Worm (Caenorhabditis elegans) whole organism, midembryonic: ENCODE data around the gene sdz-13.

Source experiments
- cog-1 ChIP-seq: sonication (generic microtip); optimal IDR thresholded peaks from 2 replicates; lab custom pipeline; 2016; ENCODE audit warnings: missing genetic modification characterization, missing compliant biosample characterization
- ztf-23 ChIP-seq: fragments of 200-800 bp; sonication (Bioruptor generic); IDR thresholded peaks from 2 replicates; pipeline ENCODE4 v1.3.6; 2022; ENCODE audit warnings: missing genetic modification reagents, missing genetic modification characterization, missing compliant biosample characterization

ce11 chrIV:10899091-10899490, 19.6 kb upstream of the sdz-13 start, which contains the start of the genes F13E9.9 and F13E9.19:
- no peak for TF ChIP-seq ztf-23
- TF ChIP-seq cog-1 (tag; lab: Kevin White, UChicago): no peak
